Worm (Caenorhabditis elegans) whole organism, L2 larva: ENCODE measurements around the gene srg-67.

Experiments used
- aly-2 ChIP-seq: fragments of 150-350 bp; optimal IDR thresholded peaks from 2 replicates; lab custom pipeline; 2014; ENCODE audit warnings: missing biosample characterization, missing genetic modification characterization
- ama-1 ChIP-seq: fragments of 150-350 bp; optimal IDR thresholded peaks from 2 replicates; lab custom pipeline; 2018; ENCODE audit warnings: inconsistent platforms
- mdl-1 ChIP-seq, 2 experiments: fragments of 150-350 bp in 1 of 2; sonication (generic microtip) in 1 of 2; optimal IDR thresholded peaks; 2 replicates each; lab custom pipeline; 2017; ENCODE audit warnings: missing biosample characterization in 2 of 2, missing genetic modification characterization in 2 of 2

- no peak for TF ChIP-seq aly-2 (tag; lab: Kevin White, UChicago)
- no peak for TF ChIP-seq mdl-1 (tag; optimal IDR thresholded peaks at IDR 0.05; lab: Kevin White, UChicago)
- TF ChIP-seq ama-1 (lab: Kevin White, UChicago), result no peak
These were observed 14.9 kb upstream of the srg-67 start for ce11 chrV:5477719-5478118.
